Worm (Caenorhabditis elegans) whole organism, midembryonic: Measurements from ENCODE around the gene F59F3.6.

ENCODE experiments used
- T22C8.4 ChIP-seq: fragments of 200-800 bp; sonication (Bioruptor generic); IDR thresholded peaks from 2 replicates; pipeline ENCODE4 v1.3.6; 2022; ENCODE audit warnings: missing genetic modification characterization, missing compliant biosample characterization
- cog-1 ChIP-seq: sonication (generic microtip); optimal IDR thresholded peaks from 2 replicates; lab custom pipeline; 2016; ENCODE audit warnings: missing genetic modification characterization, missing compliant biosample characterization
- klf-2 ChIP-seq: fragments of 200-800 bp; sonication (Bioruptor generic); conservative IDR thresholded peaks from 2 replicates; pipeline ENCODE4 v1.3.6; 2022; ENCODE audit warnings: missing genetic modification reagents, missing genetic modification characterization, missing compliant biosample characterization
- med-1 ChIP-seq: sonication (generic microtip); optimal IDR thresholded peaks from 2 replicates; lab custom pipeline; 2017; ENCODE audit warnings: missing genetic modification characterization, mild to moderate bottlenecking, missing compliant biosample characterization, antibody characterized with exemption, missing genetic modification reagents; ENCODE audit not compliant: insufficient read depth
- tab-1 ChIP-seq: fragments of 200-800 bp; sonication (Bioruptor generic); IDR thresholded peaks from 2 replicates; pipeline ENCODE4 v1.3.6; 2022; ENCODE audit warnings: missing genetic modification characterization, missing compliant biosample characterization
- ztf-29 ChIP-seq: fragments of 200-800 bp; sonication (Bioruptor generic); IDR thresholded peaks from 2 replicates; pipeline ENCODE4 v1.3.6; 2022; ENCODE audit warnings: missing genetic modification reagents, missing genetic modification characterization, missing compliant biosample characterization

DNA sequence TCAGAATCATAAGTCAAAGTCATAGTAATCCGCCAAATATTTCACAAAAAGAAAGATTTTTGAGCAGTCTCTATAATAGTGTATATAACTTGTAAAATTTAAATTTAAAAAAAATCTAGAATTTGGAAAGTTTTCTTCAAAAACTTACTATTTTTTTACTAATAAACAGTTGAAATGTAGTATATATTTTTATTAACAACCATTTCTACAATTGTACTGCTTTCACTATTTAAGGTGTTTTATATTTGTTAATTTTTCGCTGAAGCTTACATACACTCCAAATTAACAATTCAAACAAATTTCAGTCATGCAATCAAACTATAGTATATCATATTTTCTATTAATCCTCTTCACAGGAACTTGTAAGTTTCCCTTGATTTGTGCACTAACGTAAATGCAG, 32.8 kb downstream of the F59F3.6 start, which contains the start of gene lge-1:
- TF ChIP-seq med-1 (GFP tag; lab: Kevin White, UChicago) (no peak), ztf-29 (GFP tag; lab: Robert Waterston, UW) (no peak), T22C8.4 (GFP tag; lab: Robert Waterston, UW) (no peak), cog-1 (tag; lab: Kevin White, UChicago) (no peak), tab-1 (GFP tag; lab: Robert Waterston, UW) (no peak), klf-2 (no peak)
